Worm (Caenorhabditis elegans): ENCODE data around the gene T28C12.6.

DNA sequence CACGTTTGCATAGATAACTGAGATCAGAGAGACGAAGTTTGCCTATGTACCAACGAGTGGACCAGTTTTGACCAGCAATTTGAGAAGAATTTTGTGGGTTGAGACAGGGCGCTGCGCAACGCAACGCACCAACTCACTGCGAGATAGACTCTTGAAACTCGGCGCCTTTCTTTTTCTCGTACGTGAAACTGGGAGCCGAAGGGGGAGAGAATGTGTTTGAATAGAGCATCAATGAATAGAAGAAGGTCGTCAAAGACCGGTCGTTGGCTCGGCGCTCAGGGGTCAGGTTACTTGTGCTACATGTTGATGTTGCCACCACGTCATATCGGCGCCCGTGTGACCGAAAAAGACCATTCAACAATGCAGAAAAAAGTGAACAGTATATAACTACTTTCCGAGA is 23.6 kb upstream of the T28C12.6 start:
- TF ChIP-seq cog-1 (tag; optimal IDR thresholded peaks at IDR 0.05), result no peak
- TF ChIP-seq ztf-23 (GFP tag; IDR thresholded peaks at IDR 0.05), result no peak
- no peak for TF ChIP-seq ztf-29 (GFP tag; IDR thresholded peaks at IDR 0.05)
- TF ChIP-seq flt-1 (GFP tag; IDR thresholded peaks at IDR 0.05), result no peak
- no peak for TF ChIP-seq klf-2 (GFP tag; conservative IDR thresholded peaks at IDR 0.05)
- TF ChIP-seq T22C8.4 (GFP tag; IDR thresholded peaks at IDR 0.05), result no peak
- TF ChIP-seq tab-1 (GFP tag; IDR thresholded peaks at IDR 0.05), result no peak
- TF ChIP-seq med-1 (GFP tag; optimal IDR thresholded peaks at IDR 0.05; ENCODE audit: insufficient read depth), result no peak

Data from whole organism, midembryonic.